Worm (Caenorhabditis elegans) whole organism, midembryonic: ENCODE results near the gene gtf-2H5.

Experiments
- cog-1 ChIP-seq: sonication (generic microtip); optimal IDR thresholded peaks from 2 replicates; lab custom pipeline; 2016; ENCODE audit warnings: missing genetic modification characterization, missing compliant biosample characterization
- tab-1 ChIP-seq: fragments of 200-800 bp; sonication (Bioruptor generic); IDR thresholded peaks from 2 replicates; pipeline ENCODE4 v1.3.6; 2022; ENCODE audit warnings: missing genetic modification characterization, missing compliant biosample characterization

- TF ChIP-seq cog-1: no peak
- TF ChIP-seq tab-1 (GFP tag; lab: Robert Waterston, UW): no peak
These were observed 40.1 kb upstream of the gtf-2H5 start, which contains the start of gene T19C3.2 for ce11 chrIII:617467-617866.
